Fruit fly (Drosophila melanogaster) whole organism, embryonic: ENCODE measurements around the gene Ms.
A peak's percentile ranks its signal among the peaks of the same experiment; 100 is the strongest.

Source experiments
- Abd-B ChIP-seq: fragments of 200-800 bp; sonication (Bioruptor generic); optimal IDR thresholded peaks from 2 replicates; lab custom pipeline; 2018; ENCODE audit warnings: missing biosample characterization, mild to moderate bottlenecking, missing genetic modification characterization, moderate library complexity
- CG11696 ChIP-seq: fragments of 200-800 bp; sonication (Bioruptor generic); IDR thresholded peaks from 2 replicates; pipeline ENCODE4 v1.3.6; 2022; ENCODE audit warnings: missing biosample characterization, missing genetic modification characterization
- CG17328 ChIP-seq: fragments of 200-800 bp; sonication (Bioruptor generic); IDR thresholded peaks from 2 replicates; pipeline ENCODE4 v1.3.6; 2022; ENCODE audit warnings: missing biosample characterization, missing genetic modification characterization
- CG34422 ChIP-seq: fragments of 200-800 bp; sonication (Bioruptor generic); IDR thresholded peaks from 3 replicates; pipeline ENCODE4 v1.3.6; 2022; ENCODE audit warnings: missing biosample characterization, missing genetic modification characterization
- Dll ChIP-seq: fragments of 200-800 bp; sonication (Bioruptor generic); IDR thresholded peaks from 4 replicates; pipeline ENCODE4 v1.3.6; 2022; ENCODE audit warnings: missing biosample characterization, missing genetic modification characterization; ENCODE audit not compliant: partially characterized antibody
- Gsc ChIP-seq: fragments of 200-800 bp; sonication (Bioruptor generic); IDR thresholded peaks from 2 replicates; pipeline ENCODE4 v1.3.6; 2022; ENCODE audit warnings: missing biosample characterization, missing genetic modification characterization
- Lpt ChIP-seq: fragments of >200 bp; optimal IDR thresholded peaks from 2 replicates; lab custom pipeline; 2018; ENCODE audit warnings: missing biosample characterization, missing genetic modification characterization
- ato ChIP-seq: fragments of 200-800 bp; sonication (Bioruptor generic); IDR thresholded peaks from 2 replicates; pipeline ENCODE4 v1.3.6; 2022; ENCODE audit warnings: missing biosample characterization, missing genetic modification characterization; ENCODE audit not compliant: partially characterized antibody
- bab2 ChIP-seq: fragments of 200-800 bp; sonication (Bioruptor generic); optimal IDR thresholded peaks from 2 replicates; lab custom pipeline; 2016; ENCODE audit warnings: missing biosample characterization, missing genetic modification characterization
- cwo ChIP-seq: fragments of 200-800 bp; sonication (Bioruptor generic); optimal IDR thresholded peaks from 3 replicates; lab custom pipeline; 2017; ENCODE audit warnings: missing biosample characterization, missing genetic modification characterization, mild to moderate bottlenecking, moderate library complexity, missing genetic modification reagents
- dm ChIP-seq: fragments of 200-800 bp; sonication (Bioruptor generic); optimal IDR thresholded peaks from 3 replicates; lab custom pipeline; 2016; ENCODE audit warnings: missing biosample characterization, missing genetic modification characterization
- oc ChIP-seq: fragments of 200-800 bp; sonication (Bioruptor generic); optimal IDR thresholded peaks from 2 replicates; lab custom pipeline; 2018; ENCODE audit warnings: missing biosample characterization, mild to moderate bottlenecking, missing genetic modification characterization, moderate library complexity
- pan ChIP-seq, 4 experiments: fragments of >200 bp in 3 of 4; fragments of 200-800 bp in 1 of 4; sonication (Bioruptor generic) in 1 of 4; optimal IDR thresholded peaks in 3 of 4; IDR thresholded peaks in 1 of 4; 2 replicates each; pipeline versions ENCODE4 v1.3.6 to Lab custom; 2017 to 2022; ENCODE audit warnings: missing biosample characterization in 2 of 4, missing genetic modification characterization in 2 of 4, mixed read lengths in 1 of 4

DNA sequence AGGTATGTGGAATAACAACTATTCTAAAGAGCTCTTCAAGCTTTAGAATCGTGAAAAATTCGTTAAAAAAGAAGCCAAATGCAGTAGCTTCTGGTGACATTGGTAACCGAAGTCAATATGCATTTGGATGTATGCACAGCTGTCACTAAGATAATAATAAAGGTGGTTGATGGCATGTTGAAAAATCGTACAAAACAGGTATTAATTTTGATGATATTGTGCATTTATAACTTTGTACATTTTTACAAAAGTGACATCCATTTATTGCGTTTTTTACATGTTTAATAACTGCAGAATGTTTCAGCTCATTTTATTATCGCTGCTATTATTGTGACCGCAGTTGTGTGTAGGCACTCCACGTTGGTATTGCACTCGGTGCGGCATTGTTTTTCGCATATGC is 39.8 kb upstream of the Ms start:
- TF ChIP-seq bab2 (GFP tag; lab: Kevin White, UChicago) (no peak), Abd-B (GFP tag; lab: Kevin White, UChicago) (no peak), CG34422 (GFP tag; lab: Robert Waterston, UW) (no peak), dm (no peak), Gsc (GFP tag; lab: Robert Waterston, UW) (no peak), CG17328 (GFP tag; lab: Robert Waterston, UW) (no peak), Dll (no peak), Lpt (GFP tag; lab: Kevin White, UChicago) (no peak), cwo (GFP tag; lab: Kevin White, UChicago) (no peak), pan (optimal IDR thresholded peaks at IDR 0.05; lab: Kevin White, UChicago) (no peak), pan (GFP tag; optimal IDR thresholded peaks at IDR 0.05 in 1 of 2, IDR thresholded peaks at IDR 0.05 in 1 of 2) (no peak), oc (tag; lab: Kevin White, UChicago) (no peak), ato (GFP tag; lab: Robert Waterston, UW) (no peak), CG11696 (peak; percentile 66)
